Worm (Caenorhabditis elegans) whole organism, L3 larva: Measurements from ENCODE around the gene C07A4.2.

Experiments
- ceh-16 ChIP-seq: sonication (generic microtip); optimal IDR thresholded peaks from 2 replicates; lab custom pipeline; 2017; ENCODE audit warnings: missing biosample characterization, missing genetic modification characterization
- egl-5 ChIP-seq: fragments of 150-350 bp; optimal IDR thresholded peaks from 2 replicates; lab custom pipeline; 2017; ENCODE audit warnings: missing biosample characterization, missing genetic modification reagents, missing genetic modification characterization, inconsistent platforms
- fkh-10 ChIP-seq: sonication (generic microtip); optimal IDR thresholded peaks from 2 replicates; lab custom pipeline; 2017; ENCODE audit warnings: missing biosample characterization, missing genetic modification reagents, missing genetic modification characterization
- fkh-2 ChIP-seq: fragments of 150-350 bp; optimal IDR thresholded peaks from 2 replicates; lab custom pipeline; 2014; ENCODE audit warnings: missing biosample characterization, missing genetic modification reagents, missing genetic modification characterization
- fos-1 ChIP-seq: fragments of 150-350 bp; optimal IDR thresholded peaks from 2 replicates; lab custom pipeline; 2014; ENCODE audit warnings: missing biosample characterization, missing genetic modification characterization
- lin-39 ChIP-seq: fragments of 150-350 bp; optimal IDR thresholded peaks from 2 replicates; lab custom pipeline; 2018; ENCODE audit warnings: missing biosample characterization, missing genetic modification reagents, missing genetic modification characterization
- nhr-25 ChIP-seq: sonication (generic microtip); optimal IDR thresholded peaks from 2 replicates; lab custom pipeline; 2017; ENCODE audit warnings: missing biosample characterization, missing genetic modification characterization
- skn-1 ChIP-seq: fragments of 150-350 bp; optimal IDR thresholded peaks from 2 replicates; lab custom pipeline; 2014; ENCODE audit warnings: missing biosample characterization, missing genetic modification characterization
- unc-39 ChIP-seq: sonication (generic microtip); optimal IDR thresholded peaks from 4 replicates; lab custom pipeline; 2017; ENCODE audit warnings: missing biosample characterization, missing genetic modification characterization
- ztf-11 ChIP-seq: fragments of 150-350 bp; optimal IDR thresholded peaks from 2 replicates; lab custom pipeline; 2014; ENCODE audit warnings: missing biosample characterization, missing genetic modification characterization
- ztf-4 ChIP-seq: fragments of 150-350 bp; optimal IDR thresholded peaks from 2 replicates; lab custom pipeline; 2014; ENCODE audit warnings: missing biosample characterization, missing genetic modification characterization

- TF ChIP-seq lin-39 (tag; lab: Kevin White, UChicago) (no peak), unc-39 (tag; lab: Kevin White, UChicago) (no peak), egl-5 (no peak), ztf-11 (tag; lab: Kevin White, UChicago) (no peak), nhr-25 (tag; lab: Kevin White, UChicago) (no peak), skn-1 (tag; lab: Kevin White, UChicago) (no peak), fkh-10 (GFP tag; lab: Kevin White, UChicago) (no peak), ceh-16 (tag; lab: Kevin White, UChicago) (no peak), fkh-2 (no peak), fos-1 (tag; lab: Kevin White, UChicago) (no peak), ztf-4 (tag; lab: Kevin White, UChicago) (no peak)
Measured at ce11 chrX:10183695-10184094, 11.7 kb downstream of the C07A4.2 start, which contains the start of gene arrd-28.
